Fruit fly (Drosophila melanogaster) whole organism, embryonic: ENCODE data around the gene CG8051.

Source experiments
- CG10543 ChIP-seq: fragments of 200-800 bp; sonication (Bioruptor generic); optimal IDR thresholded peaks from 3 replicates; lab custom pipeline; 2017; ENCODE audit warnings: missing biosample characterization, mild to moderate bottlenecking, missing genetic modification characterization, moderate library complexity
- CG11093 ChIP-seq: fragments of 200-800 bp; sonication (Bioruptor generic); IDR thresholded peaks from 3 replicates; pipeline ENCODE4 v1.3.6; 2022; ENCODE audit warnings: missing biosample characterization, missing genetic modification characterization
- CG13123 ChIP-seq: fragments of 200-800 bp; sonication (Bioruptor generic); optimal IDR thresholded peaks from 2 replicates; lab custom pipeline; 2016; ENCODE audit warnings: missing biosample characterization, missing genetic modification characterization
- CG16813 ChIP-seq: fragments of 200-800 bp; sonication (Bioruptor generic); IDR thresholded peaks from 3 replicates; pipeline ENCODE4 v1.3.6; 2022; ENCODE audit warnings: missing biosample characterization, missing genetic modification characterization; ENCODE audit not compliant: partially characterized antibody
- CG16863 ChIP-seq: fragments of 200-800 bp; sonication (Bioruptor generic); optimal IDR thresholded peaks from 3 replicates; lab custom pipeline; 2016; ENCODE audit warnings: missing biosample characterization, missing genetic modification characterization
- CG2120 ChIP-seq: fragments of 200-800 bp; sonication (Bioruptor generic); optimal IDR thresholded peaks from 3 replicates; lab custom pipeline; 2016; ENCODE audit warnings: missing biosample characterization, missing genetic modification characterization
- CG2678 ChIP-seq: fragments of 200-800 bp; sonication (Bioruptor generic); optimal IDR thresholded peaks from 3 replicates; lab custom pipeline; 2019; ENCODE audit warnings: missing biosample characterization, mild to moderate bottlenecking, missing genetic modification characterization, moderate library complexity
- CG3281 ChIP-seq: fragments of 200-800 bp; sonication (Bioruptor generic); optimal IDR thresholded peaks from 3 replicates; lab custom pipeline; 2017; ENCODE audit warnings: missing biosample characterization, mild to moderate bottlenecking, missing genetic modification characterization
- CG34376 ChIP-seq: fragments of 200-800 bp; sonication (Bioruptor generic); optimal IDR thresholded peaks from 2 replicates; lab custom pipeline; 2018; ENCODE audit warnings: missing biosample characterization, mild to moderate bottlenecking, missing genetic modification characterization
- CG4360 ChIP-seq: fragments of 200-800 bp; sonication (Bioruptor generic); IDR thresholded peaks from 2 replicates; pipeline ENCODE4 v1.3.6; 2022; ENCODE audit warnings: missing biosample characterization, missing genetic modification characterization
- CG5180 ChIP-seq: fragments of 200-800 bp; sonication (Bioruptor generic); optimal IDR thresholded peaks from 3 replicates; lab custom pipeline; 2017; ENCODE audit warnings: missing biosample characterization, missing genetic modification characterization, mild to moderate bottlenecking, moderate library complexity, missing genetic modification reagents
- CG7987 ChIP-seq: fragments of 200-800 bp; sonication (Bioruptor generic); optimal IDR thresholded peaks from 2 replicates; lab custom pipeline; 2018; ENCODE audit warnings: missing biosample characterization, mild to moderate bottlenecking, missing genetic modification characterization, moderate library complexity
- D19A ChIP-seq: fragments of 200-800 bp; optimal IDR thresholded peaks from 3 replicates; lab custom pipeline; 2019; ENCODE audit warnings: missing biosample characterization, mild to moderate bottlenecking, missing genetic modification characterization, moderate library complexity
- D19B ChIP-seq: fragments of 200-800 bp; sonication (Bioruptor generic); optimal IDR thresholded peaks from 2 replicates; lab custom pipeline; 2017; ENCODE audit warnings: missing biosample characterization, mild to moderate bottlenecking, missing genetic modification characterization
- Dip3 ChIP-seq: fragments of 200-800 bp; sonication (Bioruptor generic); optimal IDR thresholded peaks from 3 replicates; lab custom pipeline; 2016; ENCODE audit warnings: missing biosample characterization, missing genetic modification characterization
- Ets65A ChIP-seq: fragments of 200-800 bp; sonication (Bioruptor generic); peaks from one replicate; lab custom pipeline; 2016; ENCODE audit warnings: missing biosample characterization, missing genetic modification characterization
- Mad ChIP-seq: fragments of 200-800 bp; sonication (Bioruptor generic); optimal IDR thresholded peaks from 2 replicates; lab custom pipeline; 2016; ENCODE audit warnings: missing biosample characterization, missing genetic modification characterization
- Med ChIP-seq: fragments of 200-800 bp; sonication (Bioruptor generic); peaks from one replicate; lab custom pipeline; 2016; ENCODE audit warnings: missing biosample characterization, missing genetic modification characterization, mild to moderate bottlenecking, inconsistent platforms, moderate library complexity
- Meics ChIP-seq: fragments of 200-800 bp; sonication (Bioruptor generic); optimal IDR thresholded peaks from 2 replicates; lab custom pipeline; 2017; ENCODE audit warnings: missing biosample characterization, mild to moderate bottlenecking, missing genetic modification characterization
- NC2α ChIP-seq: fragments of 200-800 bp; sonication (Bioruptor generic); optimal IDR thresholded peaks from 2 replicates; lab custom pipeline; 2016; ENCODE audit warnings: missing biosample characterization, missing genetic modification characterization
- Nf-YB ChIP-seq: fragments of 200-800 bp; sonication (Bioruptor generic); optimal IDR thresholded peaks from 3 replicates; lab custom pipeline; 2019; ENCODE audit warnings: missing biosample characterization, mild to moderate bottlenecking, missing genetic modification characterization, moderate library complexity
- Rfx ChIP-seq: fragments of 200-800 bp; sonication (Bioruptor generic); IDR thresholded peaks from 2 replicates; pipeline ENCODE4 v1.3.6; 2022; ENCODE audit warnings: missing biosample characterization, missing genetic modification characterization
- Vsx1 ChIP-seq: fragments of 200-800 bp; sonication (Bioruptor generic); optimal IDR thresholded peaks from 2 replicates; lab custom pipeline; 2017; ENCODE audit warnings: missing biosample characterization, mild to moderate bottlenecking, missing genetic modification characterization, missing genetic modification reagents
- chinmo ChIP-seq: fragments of 200-800 bp; sonication (Bioruptor generic); IDR thresholded peaks from 4 replicates; pipeline ENCODE4 v1.3.6; 2022; ENCODE audit warnings: missing biosample characterization, missing genetic modification characterization; ENCODE audit not compliant: partially characterized antibody
- exex ChIP-seq: fragments of 200-800 bp; sonication (Bioruptor generic); optimal IDR thresholded peaks from 4 replicates; lab custom pipeline; 2018; ENCODE audit warnings: missing biosample characterization, mild to moderate bottlenecking, missing genetic modification characterization, moderate library complexity
- fu2 ChIP-seq: fragments of 200-800 bp; sonication (Bioruptor generic); optimal IDR thresholded peaks from 2 replicates; lab custom pipeline; 2016; ENCODE audit warnings: missing biosample characterization, missing genetic modification characterization
- gem ChIP-seq: fragments of 200-800 bp; sonication (Bioruptor generic); optimal IDR thresholded peaks from 2 replicates; lab custom pipeline; 2019; ENCODE audit warnings: missing biosample characterization, mild to moderate bottlenecking, missing genetic modification characterization, moderate library complexity
- gsb ChIP-seq: fragments of 200-800 bp; sonication (Bioruptor generic); IDR thresholded peaks from 2 replicates; pipeline ENCODE4 v1.3.6; 2022; ENCODE audit warnings: missing biosample characterization, missing genetic modification characterization
- lilli ChIP-seq: fragments of 200-800 bp; sonication (Bioruptor generic); optimal IDR thresholded peaks from 3 replicates; lab custom pipeline; 2016; ENCODE audit warnings: missing biosample characterization, missing genetic modification characterization
- mirr ChIP-seq: fragments of 200-800 bp; sonication (Bioruptor generic); optimal IDR thresholded peaks from 3 replicates; lab custom pipeline; 2018; ENCODE audit warnings: missing biosample characterization, mild to moderate bottlenecking, missing genetic modification characterization
- pho ChIP-seq: fragments of 200-800 bp; sonication (Bioruptor generic); optimal IDR thresholded peaks from 2 replicates; lab custom pipeline; 2016; ENCODE audit warnings: missing biosample characterization, missing genetic modification characterization
- phol ChIP-seq: fragments of 200-800 bp; sonication (Bioruptor generic); optimal IDR thresholded peaks from 3 replicates; lab custom pipeline; 2018; ENCODE audit warnings: missing biosample characterization, mild to moderate bottlenecking, missing genetic modification characterization, moderate library complexity
- row ChIP-seq: fragments of 200-800 bp; sonication (Bioruptor generic); IDR thresholded peaks from 3 replicates; pipeline ENCODE4 v1.3.6; 2022; ENCODE audit warnings: missing biosample characterization, missing genetic modification characterization
- slbo ChIP-seq: fragments of 200-800 bp; sonication (Bioruptor generic); IDR thresholded peaks from 2 replicates; pipeline ENCODE4 v1.3.6; 2022; ENCODE audit warnings: missing biosample characterization, missing genetic modification characterization
- sug ChIP-seq: fragments of 200-800 bp; optimal IDR thresholded peaks from 2 replicates; lab custom pipeline; 2019; ENCODE audit warnings: missing biosample characterization, mild to moderate bottlenecking, missing genetic modification characterization, moderate library complexity
- vnd ChIP-seq: fragments of 200-800 bp; sonication (Bioruptor generic); IDR thresholded peaks from 3 replicates; pipeline ENCODE4 v1.3.6; 2022; ENCODE audit warnings: missing biosample characterization, missing genetic modification characterization; ENCODE audit not compliant: partially characterized antibody
- z ChIP-seq: fragments of 200-800 bp; sonication (Bioruptor generic); IDR thresholded peaks from 3 replicates; pipeline ENCODE4 v1.3.6; 2022; ENCODE audit warnings: missing biosample characterization, missing genetic modification characterization
- zfh2 ChIP-seq: fragments of 200-800 bp; sonication (Bioruptor generic); optimal IDR thresholded peaks from 2 replicates; lab custom pipeline; 2016; ENCODE audit warnings: missing biosample characterization, missing genetic modification characterization

The CG8051 gene

dm6 chrX:19291780-19292605 lies 15.7 kb downstream of the CG8051 start:
- TF ChIP-seq exex (tag; lab: Kevin White, UChicago) (peak; percentile 71), D19A (peak; percentile 42), D19B (GFP tag; lab: Kevin White, UChicago) (peak; percentile 8), CG2120 (peak; percentile 48), CG4360 (no peak), Dip3 (GFP tag; lab: Kevin White, UChicago) (peak; percentile 35), sug (peak; percentile 75), CG2678 (peak; percentile 14), Nf-YB (GFP tag; lab: Kevin White, UChicago) (no peak), CG16863 (no peak), CG34376 (peak; percentile 48), row (GFP tag; lab: Robert Waterston, UW) (0 out of 3 replicates have a peak, but pooled peaks have one; percentile 15), fu2 (GFP tag; lab: Kevin White, UChicago) (peak; percentile 0), Meics (GFP tag; lab: Kevin White, UChicago) (peak; percentile 18), NC2α (GFP tag; lab: Kevin White, UChicago) (no peak), slbo (peak; percentile 14; the same call in 1 of the 2 replicates), CG10543 (GFP tag; lab: Kevin White, UChicago) (no peak), gsb (no peak), CG11093 (GFP tag; lab: Robert Waterston, UW) (no peak), CG16813 (GFP tag; lab: Robert Waterston, UW) (0 out of 3 replicates have a peak, but pooled peaks have one; percentile 18), gem (tag; lab: Kevin White, UChicago) (peak; percentile 22), CG5180 (GFP tag; lab: Kevin White, UChicago) (peak; percentile 17), Vsx1 (GFP tag; lab: Kevin White, UChicago) (no peak), zfh2 (GFP tag; lab: Kevin White, UChicago) (peak; percentile 45), Ets65A (GFP tag; lab: Kevin White, UChicago) (peak; percentile 26), lilli (peak; percentile 4), Rfx (GFP tag; lab: Robert Waterston, UW) (0 out of 2 replicates have a peak, but pooled peaks have one; percentile 27), z (GFP tag; lab: Robert Waterston, UW) (peak; percentile 67; the same call in 2 of the 3 replicates), CG13123 (GFP tag; lab: Kevin White, UChicago) (no peak), Mad (no peak), CG7987 (GFP tag; lab: Kevin White, UChicago) (peak; percentile 89), CG3281 (GFP tag; lab: Kevin White, UChicago) (peak; percentile 25), phol (tag; lab: Kevin White, UChicago) (no peak), pho (GFP tag; lab: Kevin White, UChicago) (peak; percentile 24), chinmo (GFP tag; lab: Robert Waterston, UW) (0 out of 4 replicates have a peak, but pooled peaks have one; percentile 31), vnd (GFP tag; lab: Robert Waterston, UW) (0 out of 3 replicates have a peak, but pooled peaks have one; percentile 19), mirr (GFP tag; lab: Kevin White, UChicago) (peak; percentile 42), Med (GFP tag; lab: Kevin White, UChicago) (peak; percentile 73)
- TF ChIP-seq, all 482 proteins: peak for 27
